Fruit fly (Drosophila melanogaster): ENCODE results near the gene CG6769.
"Not testable (repeated sequence)": the region's sequence is repeated elsewhere in the genome, so short reads cannot be mapped to it uniquely, and the experiment has no call there.

Gene CG6769

DNA sequence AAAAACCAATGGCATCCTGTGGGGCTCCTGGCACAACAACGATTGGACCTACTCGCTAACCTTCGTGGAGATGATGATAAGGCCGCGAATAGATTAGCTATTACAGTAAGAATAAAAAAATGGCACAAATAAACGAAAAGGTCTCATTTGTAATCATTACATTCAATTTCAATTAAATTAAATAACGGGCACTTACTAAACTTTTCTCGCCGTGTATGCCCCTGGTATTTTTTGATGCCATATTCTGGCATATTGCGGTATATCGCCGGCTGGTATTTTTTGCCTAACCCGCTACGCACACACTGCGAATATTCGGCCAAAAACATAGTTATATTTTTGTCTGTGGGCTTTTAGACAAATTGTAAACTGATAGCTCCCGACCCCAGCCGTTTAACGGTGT, 38.6 kb downstream of the CG6769 start, which contains the start of gene Gss2:
TSS of gene Gss2 (plus strand) at position 301 of the 400 bp plus-strand sequence.
- not testable (repeated sequence) for TF ChIP-seq noc (tag; optimal IDR thresholded peaks at IDR 0.05)

DNA sequence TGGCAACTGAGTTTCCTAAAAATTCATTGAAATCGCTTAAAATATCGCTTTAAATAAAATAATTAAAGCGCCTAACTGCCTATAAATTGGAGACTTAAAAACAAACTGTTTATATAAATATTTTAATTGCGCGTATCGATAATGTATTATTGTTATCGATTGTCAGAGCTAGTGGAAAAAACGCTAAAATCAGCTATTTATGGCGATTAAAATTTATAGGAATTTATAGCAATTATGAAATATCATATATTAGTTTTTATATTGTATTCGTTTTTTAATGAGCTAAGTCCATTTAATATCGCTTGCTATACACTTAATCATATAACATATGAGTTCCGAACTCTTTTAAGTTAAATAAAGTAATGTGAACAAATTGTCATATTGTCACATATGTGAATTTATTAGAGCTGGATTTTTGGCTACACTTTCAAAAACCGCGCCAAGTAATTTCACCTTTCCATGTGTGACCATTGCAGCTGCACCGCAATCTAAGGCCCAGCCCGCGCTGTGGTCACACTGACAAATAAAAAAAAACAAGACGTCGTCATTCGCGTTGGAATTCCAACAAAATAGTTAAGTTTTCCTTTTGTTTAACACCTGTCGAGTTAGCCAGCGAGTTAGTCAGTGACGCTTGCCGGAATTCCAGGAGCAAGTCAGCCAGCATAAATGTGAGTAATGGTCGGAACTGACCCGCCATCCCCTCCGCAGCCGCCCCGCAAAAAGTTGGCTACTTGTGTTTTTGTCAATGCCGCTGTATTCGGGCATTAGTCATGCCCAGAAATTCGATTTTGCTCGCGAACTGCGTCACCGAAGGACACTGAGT, 46.6 kb downstream of the CG6769 start, which contains the start of the genes CG7772 and Vps4:
TSS of gene CG7772 (minus strand) at position 78 of the 823 bp plus-strand sequence.
TSS of gene Vps4 (plus strand) at position 509 of the 823 bp plus-strand sequence.
- TF ChIP-seq noc (tag; optimal IDR thresholded peaks at IDR 0.05) = no peak

DNA sequence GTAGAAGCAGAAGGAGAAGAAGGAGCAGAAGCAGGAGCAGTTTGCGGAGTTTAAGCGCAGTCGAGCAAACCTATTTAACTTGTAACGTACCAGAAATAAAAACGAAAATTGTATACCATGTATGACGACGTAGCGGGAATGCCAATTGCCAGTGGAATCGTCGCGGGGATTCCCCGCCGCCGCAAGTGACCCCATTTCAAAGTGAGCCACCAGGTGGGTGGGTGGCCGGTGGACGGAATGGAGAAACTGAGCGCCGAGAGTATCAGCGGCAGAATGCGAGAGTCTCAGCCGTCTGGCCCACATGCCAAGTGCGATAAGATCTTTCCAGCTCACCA, 49.8 kb downstream of the CG6769 start:
- TF ChIP-seq noc (tag; optimal IDR thresholded peaks at IDR 0.05) = no peak

DNA sequence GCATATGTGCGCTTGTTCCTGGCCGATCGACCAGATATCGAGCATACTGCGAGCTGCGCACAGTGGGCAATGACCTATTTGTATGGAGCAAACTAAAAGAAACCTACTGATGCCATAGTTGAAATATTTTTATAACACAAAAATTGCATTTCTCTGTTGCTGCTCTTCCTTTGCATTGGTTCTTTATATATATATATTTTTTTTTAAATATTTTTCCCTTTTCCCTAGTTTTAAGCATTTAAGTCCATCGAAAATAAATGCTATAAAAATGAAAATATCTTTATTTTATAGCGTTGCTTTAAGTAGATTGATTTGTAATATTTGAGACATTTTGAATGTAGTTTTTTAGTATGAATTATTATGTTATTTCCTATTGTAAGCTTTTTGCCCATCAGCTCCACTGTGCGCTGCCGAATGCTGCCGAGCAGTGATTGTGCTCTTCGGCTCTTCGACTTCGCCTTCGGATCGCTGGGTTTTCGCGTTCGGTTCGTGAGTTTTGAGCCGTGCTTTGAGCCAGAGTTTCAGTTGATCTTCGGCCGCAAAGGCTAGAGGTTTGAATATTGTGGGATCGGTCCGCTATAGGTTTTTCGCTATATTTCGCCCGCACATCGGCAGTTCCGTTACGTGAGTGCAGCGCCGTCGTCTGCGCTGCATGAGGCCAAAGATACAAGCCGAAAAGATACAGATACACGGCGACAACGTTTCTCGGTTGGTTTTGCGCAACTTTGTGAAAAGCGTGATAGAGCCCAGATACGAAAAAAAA, 50.3 kb downstream of the CG6769 start, which contains the start of gene CG6847:
TSS of gene CG6847 (plus strand) at position 522 of the 763 bp plus-strand sequence.
- TF ChIP-seq noc (tag; optimal IDR thresholded peaks at IDR 0.05) = no peak

Data from whole organism, larva.